Fruit fly (Drosophila melanogaster) Kc167 (cell line): ENCODE measurements around the gene cort.

Experiments used
- Myc ChIP-seq: fragments of >200 bp; optimal IDR thresholded peaks from 2 replicates; lab custom pipeline; 2017; ENCODE audit warnings: missing external identifiers
- Sin3A ChIP-seq: fragments of >200 bp; optimal IDR thresholded peaks from 2 replicates; lab custom pipeline; 2018; ENCODE audit warnings: missing external identifiers
- h ChIP-seq: fragments of >200 bp; optimal IDR thresholded peaks from 3 replicates; lab custom pipeline; 2018; ENCODE audit warnings: missing external identifiers
- insv ChIP-seq: fragments of >200 bp; optimal IDR thresholded peaks from 3 replicates; lab custom pipeline; 2018; ENCODE audit warnings: missing external identifiers
- psq ChIP-seq: fragments of >200 bp; optimal IDR thresholded peaks from 2 replicates; lab custom pipeline; 2017; ENCODE audit warnings: missing external identifiers

dm6 chr2L:6698387-6698786 is 22.0 kb upstream of the cort start:
- TF ChIP-seq insv (lab: Kevin White, UChicago) (no peak), Myc (lab: Kevin White, UChicago) (no peak), h (lab: Kevin White, UChicago) (no peak), psq (lab: Kevin White, UChicago) (no peak), Sin3A (lab: Kevin White, UChicago) (no peak)
